Fruit fly (Drosophila melanogaster): Measurements from ENCODE around the gene dpr19.

dpr19 gene

dm6 chr2L:10418981-10419380, 43.0 kb downstream of the dpr19 start, which contains the start of gene RfC3 (continued):
- TF ChIP-seq MBD-R2 (GFP tag; IDR thresholded peaks at IDR 0.05) (peak; percentile 51; the same call in 1 of the 2 replicates), Dip3 (GFP tag; optimal IDR thresholded peaks at IDR 0.05) (no peak), CG16813 (GFP tag; IDR thresholded peaks at IDR 0.05; ENCODE audit: partially characterized antibody) (peak; percentile 72; the same call in 2 of the 3 replicates), schlank (tag; optimal IDR thresholded peaks at IDR 0.05) (no peak), CG2116 (GFP tag; optimal IDR thresholded peaks at IDR 0.05) (peak; percentile 94), crc (GFP tag; optimal IDR thresholded peaks at IDR 0.05) (no peak), amos (GFP tag; IDR thresholded peaks at IDR 0.05; ENCODE audit: partially characterized antibody) (peak; percentile 76; the same call in 1 of the 2 replicates), hb (GFP tag; IDR thresholded peaks at IDR 0.05; ENCODE audit: partially characterized antibody) (peak; percentile 80), CG6791 (GFP tag; IDR thresholded peaks at IDR 0.05; ENCODE audit: partially characterized antibody) (peak; percentile 89), YL-1 (GFP tag; optimal IDR thresholded peaks at IDR 0.05) (peak; percentile 38), CG14860 (GFP tag; IDR thresholded peaks at IDR 0.05; ENCODE audit: partially characterized antibody) (peak; percentile 91), sna (GFP tag; IDR thresholded peaks at IDR 0.05; ENCODE audit: partially characterized antibody) (peak; percentile 79), trem (tag; optimal IDR thresholded peaks at IDR 0.05) (peak; percentile 55), CG17829 (tag; optimal IDR thresholded peaks at IDR 0.05) (peak; percentile 2), CG13287 (GFP tag; IDR thresholded peaks at IDR 0.05; ENCODE audit: partially characterized antibody) (peak; percentile 92), gem (tag; optimal IDR thresholded peaks at IDR 0.05) (no peak), CG2678 (tag; optimal IDR thresholded peaks at IDR 0.05) (no peak), mld (GFP tag; IDR thresholded peaks at IDR 0.05; ENCODE audit: partially characterized antibody) (peak; percentile 94), Abd-B (GFP tag; optimal IDR thresholded peaks at IDR 0.05) (no peak), E2f2 (GFP tag; IDR thresholded peaks at IDR 0.05) (peak; percentile 90), D19A (tag; optimal IDR thresholded peaks at IDR 0.05) (no peak), Max (GFP tag; optimal IDR thresholded peaks at IDR 0.05) (peak; percentile 28), CG12659 (GFP tag; optimal IDR thresholded peaks at IDR 0.05) (peak; percentile 7), Dp (GFP tag; optimal IDR thresholded peaks at IDR 0.05) (peak; percentile 92), ara (GFP tag; IDR thresholded peaks at IDR 0.05) (no peak), CG13123 (GFP tag; optimal IDR thresholded peaks at IDR 0.05) (no peak), CG30020 (tag; optimal IDR thresholded peaks at IDR 0.05) (peak; percentile 92), kah (GFP tag; optimal IDR thresholded peaks at IDR 0.05) (peak; percentile 62), hbn (GFP tag; IDR thresholded peaks at IDR 0.05; ENCODE audit: partially characterized antibody) (peak; percentile 79), BEAF-32 (GFP tag; optimal IDR thresholded peaks at IDR 0.05) (peak; percentile 61), Scr (GFP tag; IDR thresholded peaks at IDR 0.05; ENCODE audit: partially characterized antibody) (peak; percentile 81), usp (GFP tag; optimal IDR thresholded peaks at IDR 0.05) (no peak), bbx (GFP tag; IDR thresholded peaks at IDR 0.05; ENCODE audit: partially characterized antibody) (peak; percentile 95), Fer2 (tag; optimal IDR thresholded peaks at IDR 0.05) (no peak), toy (GFP tag; IDR thresholded peaks at IDR 0.05) (no peak), jing (GFP tag; optimal IDR thresholded peaks at IDR 0.05) (no peak)

DNA sequence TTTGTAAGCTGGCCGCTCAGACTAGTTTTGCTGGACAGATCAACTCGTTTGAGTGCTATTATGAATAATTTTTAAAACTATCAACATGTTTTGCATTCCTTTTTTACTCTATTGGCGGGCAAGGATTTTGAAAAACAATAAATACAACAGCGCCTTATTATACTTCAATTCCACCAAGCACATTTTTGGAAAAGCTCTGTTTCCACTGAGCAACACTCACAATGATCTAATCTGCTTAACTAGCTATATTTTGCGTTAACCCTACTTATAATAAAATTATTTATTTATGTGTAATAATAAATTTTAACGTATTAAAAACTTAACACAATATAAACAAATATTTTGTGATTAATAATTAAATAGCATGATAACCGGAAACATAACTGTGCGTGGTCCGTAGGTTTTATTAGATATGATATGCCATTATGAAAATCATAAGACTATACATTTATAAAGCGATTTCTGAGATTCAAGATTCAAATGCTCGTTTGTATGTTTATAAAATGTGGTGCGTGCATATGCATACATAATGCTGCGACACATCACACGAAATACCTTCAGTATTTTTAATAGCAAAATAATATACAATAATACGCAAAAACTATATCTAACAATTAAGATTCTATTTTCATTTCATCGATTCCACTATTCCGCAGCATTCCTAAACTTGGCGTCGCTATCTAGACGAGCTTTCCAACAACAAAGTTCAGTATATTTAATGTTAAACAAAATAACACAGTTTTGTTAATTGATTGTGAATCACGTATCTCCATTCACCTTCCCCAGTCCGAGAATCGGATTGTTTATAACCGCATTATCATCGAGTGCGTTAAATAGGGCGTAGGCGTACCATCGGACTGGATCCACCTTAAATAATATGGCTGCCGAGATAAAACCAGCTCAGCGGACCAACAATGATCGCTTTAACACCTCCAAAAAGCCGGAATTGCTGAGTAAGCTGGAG, 47.0 kb downstream of the dpr19 start, which contains the start of the genes pie and Wdfy2:
TSS of gene pie (minus strand) at position 138 of the 964 bp plus-strand sequence.
TSS of gene Wdfy2 (plus strand) at position 649 of the 964 bp plus-strand sequence.
- TF ChIP-seq GATAe (GFP tag; conservative IDR thresholded peaks at IDR 0.05) (no peak), shn (GFP tag; optimal IDR thresholded peaks at IDR 0.05) (no peak), unc-4 (GFP tag; IDR thresholded peaks at IDR 0.05; ENCODE audit: partially characterized antibody) (no peak), MBD-R2 (GFP tag; IDR thresholded peaks at IDR 0.05) (peak; percentile 40; the same call in 1 of the 2 replicates), lola (GFP tag; optimal IDR thresholded peaks at IDR 0.05) (peak in 2 of 3 experiments; percentile 14 to 94), wor (GFP tag; IDR thresholded peaks at IDR 0.05) (no peak), otp (GFP tag; IDR thresholded peaks at IDR 0.05) (no peak), bsh (GFP tag; optimal IDR thresholded peaks at IDR 0.05) (no peak), psq (GFP tag; optimal IDR thresholded peaks at IDR 0.05) (no peak), CG2712 (tag; optimal IDR thresholded peaks at IDR 0.05) (peak; percentile 21), klu (GFP tag; IDR thresholded peaks at IDR 0.05) (no peak), Mad (GFP tag; optimal IDR thresholded peaks at IDR 0.05) (no peak), br (optimal IDR thresholded peaks at IDR 0.05) (no peak)
